Worm (Caenorhabditis elegans): ENCODE data around the gene T21D12.7.

DNA sequence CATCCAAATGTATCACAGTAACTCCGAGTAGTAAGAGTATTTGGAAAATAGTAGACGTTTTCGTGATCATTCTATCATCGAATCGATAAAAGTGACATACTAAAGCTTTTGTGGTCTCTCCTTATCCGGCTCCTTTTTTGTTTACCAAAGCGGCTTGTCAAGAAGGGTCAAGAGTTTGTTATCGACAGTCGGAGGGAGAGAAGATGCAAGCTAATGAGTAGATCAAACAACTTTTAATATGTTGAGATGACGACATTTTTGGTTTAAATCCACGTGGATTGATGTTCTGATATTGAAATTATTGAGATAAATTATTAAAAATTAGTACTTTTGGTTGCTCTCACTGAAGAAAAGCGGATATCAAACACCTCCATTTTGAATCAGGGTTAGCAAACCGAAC, at the start of gene T21D12.7:
- TF ChIP-seq daf-16 (GFP tag; optimal IDR thresholded peaks at IDR 0.05): no peak
- TF ChIP-seq daf-16 (tag; optimal IDR thresholded peaks at IDR 0.05): no peak
- no peak for TF ChIP-seq egl-27 (tag; optimal IDR thresholded peaks at IDR 0.05)
- TF ChIP-seq nhr-28 (tag; optimal IDR thresholded peaks at IDR 0.05): no peak
- TF ChIP-seq lin-13 (GFP tag; optimal IDR thresholded peaks at IDR 0.05): no peak
- no peak for TF ChIP-seq pqm-1 (tag; optimal IDR thresholded peaks at IDR 0.05)

Measured in whole organism, L4 larva.